Fruit fly (Drosophila melanogaster): Measurements from ENCODE around the gene Flacc.

Gene Flacc

DNA sequence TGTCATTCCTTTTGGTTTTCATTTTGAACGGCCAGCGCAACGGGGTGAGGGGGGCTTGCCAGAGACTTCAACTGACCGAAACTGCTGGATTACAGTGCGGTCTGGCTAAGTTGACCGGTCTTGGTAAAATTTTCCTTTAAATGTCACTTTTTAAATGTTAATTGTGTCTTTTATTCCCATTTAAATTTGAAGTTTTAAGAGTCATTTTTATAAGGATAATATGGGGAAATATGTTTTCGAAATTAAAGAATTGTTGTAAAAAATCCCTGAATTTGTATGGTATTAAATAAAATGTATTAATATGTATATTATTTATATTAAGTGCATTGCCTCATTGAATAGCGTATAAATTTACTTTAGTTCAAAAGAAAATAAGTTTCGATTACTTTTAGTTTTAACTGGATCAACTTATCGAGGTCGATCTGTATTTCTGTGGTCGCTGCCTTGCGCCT is 35.2 kb upstream of the Flacc start (continued):
- TF ChIP-seq cato (GFP tag; optimal IDR thresholded peaks at IDR 0.05; ENCODE audit: borderline replicate concordance), result no peak
- TF ChIP-seq mirr (GFP tag; optimal IDR thresholded peaks at IDR 0.05), result no peak
- no peak for TF ChIP-seq B-H2 (GFP tag; optimal IDR thresholded peaks at IDR 0.05)
- TF ChIP-seq ab (GFP tag; optimal IDR thresholded peaks at IDR 0.05), result no peak
- TF ChIP-seq slp2 (GFP tag; optimal IDR thresholded peaks at IDR 0.05), result no peak

DNA sequence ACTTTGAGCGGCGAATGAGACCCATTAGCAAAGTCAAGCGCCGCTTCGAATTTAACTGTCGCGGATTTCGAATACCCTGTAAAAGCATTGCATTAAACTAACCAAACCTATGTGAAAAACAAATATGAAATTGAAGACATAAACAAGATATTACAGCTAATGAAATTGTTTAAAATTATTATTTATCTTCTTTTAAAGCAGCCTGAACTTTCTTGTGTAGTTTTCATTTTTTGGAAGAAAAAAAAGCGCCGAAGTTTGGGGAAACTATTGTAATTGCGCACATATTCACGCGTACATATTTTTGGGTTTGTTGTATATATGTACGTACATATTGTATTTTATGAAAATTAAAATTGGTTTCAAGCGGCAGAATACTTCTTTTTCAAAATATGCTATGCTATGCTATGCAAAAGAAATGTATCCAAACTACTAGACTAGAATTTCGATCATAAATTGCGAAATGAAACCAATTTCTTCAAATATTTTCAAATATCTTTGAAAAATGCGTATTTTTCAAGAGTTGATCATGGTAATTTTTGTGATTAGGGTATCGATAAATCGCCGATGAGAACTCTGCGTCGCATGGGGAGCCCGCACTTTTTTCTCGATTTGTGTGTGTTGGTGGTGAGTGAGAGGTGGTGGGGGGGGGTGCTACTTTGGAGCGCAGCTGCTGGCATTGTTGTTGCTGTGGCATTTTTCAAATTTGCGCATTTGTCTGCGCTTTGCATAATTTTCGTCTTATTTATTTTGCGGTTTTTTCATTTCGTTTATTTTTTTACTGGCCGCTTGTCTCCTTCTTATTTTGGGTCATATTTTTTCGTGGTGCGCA is 33.1 kb upstream of the Flacc start:
- TF ChIP-seq Bgb (GFP tag; IDR thresholded peaks at IDR 0.05; ENCODE audit: partially characterized antibody) (no peak), D19B (GFP tag; optimal IDR thresholded peaks at IDR 0.05) (peak; percentile 29), chinmo (GFP tag; IDR thresholded peaks at IDR 0.05; ENCODE audit: partially characterized antibody) (0 out of 4 replicates have a peak, but pooled peaks have one; percentile 48), Drgx (GFP tag; IDR thresholded peaks at IDR 0.05) (peak; percentile 30; the same call in 1 of the 2 replicates), Lhr (GFP tag; optimal IDR thresholded peaks at IDR 0.05) (no peak), jumu (GFP tag; optimal IDR thresholded peaks at IDR 0.05) (no peak), row (GFP tag; IDR thresholded peaks at IDR 0.05) (peak; percentile 24; the same call in 1 of the 3 replicates), Atf6 (GFP tag; IDR thresholded peaks at IDR 0.05) (no peak), kay (GFP tag; optimal IDR thresholded peaks at IDR 0.05) (no peak), Lpt (GFP tag; optimal IDR thresholded peaks at IDR 0.05) (no peak), chn (GFP tag; optimal IDR thresholded peaks at IDR 0.05) (no peak), dm (GFP tag; optimal IDR thresholded peaks at IDR 0.05) (no peak), crp (GFP tag; optimal IDR thresholded peaks at IDR 0.05) (no peak), CG18262 (tag; optimal IDR thresholded peaks at IDR 0.05) (peak; percentile 6), ash1 (GFP tag; optimal IDR thresholded peaks at IDR 0.05) (no peak), sens (GFP tag) (peak; percentile 68), crol (GFP tag; IDR thresholded peaks at IDR 0.05) (peak; percentile 60), bsh (GFP tag; optimal IDR thresholded peaks at IDR 0.05) (no peak), CG3726 (GFP tag; IDR thresholded peaks at IDR 0.05) (no peak), Bteb2 (GFP tag; optimal IDR thresholded peaks at IDR 0.05) (no peak), tx (GFP tag; optimal IDR thresholded peaks at IDR 0.05) (no peak), Dip3 (GFP tag; optimal IDR thresholded peaks at IDR 0.05) (no peak)

DNA sequence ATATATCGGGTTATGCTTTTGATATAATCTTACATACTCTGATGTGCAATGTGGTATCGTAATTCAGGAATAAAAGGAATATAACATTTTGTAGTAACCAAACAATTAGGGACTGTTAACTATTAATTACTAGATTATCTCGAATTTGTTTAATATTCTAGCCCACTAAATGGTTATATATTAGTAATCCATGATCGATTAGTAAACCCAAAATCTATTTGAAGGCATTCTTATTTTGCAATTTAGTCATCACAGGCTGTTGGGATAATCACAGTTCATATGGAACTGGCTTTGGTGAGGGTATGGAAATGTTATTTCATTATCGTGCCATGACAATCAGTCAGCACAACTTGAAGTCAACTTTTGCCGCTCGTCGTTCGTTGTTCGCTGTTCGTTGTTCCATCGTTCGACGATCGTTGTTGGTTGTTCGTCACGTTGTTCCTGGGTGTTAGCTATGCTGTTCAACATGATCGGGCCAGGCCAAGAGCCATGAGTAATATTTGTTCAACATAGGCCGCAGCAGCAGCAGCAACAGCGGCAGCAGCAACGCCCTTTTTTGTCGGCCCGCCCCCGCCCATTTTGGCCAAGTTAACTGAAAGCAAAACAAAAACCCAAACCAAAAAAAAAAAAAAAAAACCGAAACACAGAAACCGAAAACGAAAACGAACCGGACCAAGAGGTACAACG is 32.4 kb upstream of the Flacc start:
- TF ChIP-seq chinmo (GFP tag; IDR thresholded peaks at IDR 0.05; ENCODE audit: partially characterized antibody) (peak; percentile 63; the same call in 1 of the 4 replicates), Abd-B (GFP tag; optimal IDR thresholded peaks at IDR 0.05) (no peak), Deaf1 (tag; optimal IDR thresholded peaks at IDR 0.05) (peak; percentile 40), gem (tag; optimal IDR thresholded peaks at IDR 0.05) (peak; percentile 4), kni (GFP tag; optimal IDR thresholded peaks at IDR 0.05) (peak; percentile 1), Adf1 (GFP tag; IDR thresholded peaks at IDR 0.05) (peak; percentile 62), nmo (GFP tag; optimal IDR thresholded peaks at IDR 0.05) (no peak), CG5180 (GFP tag; optimal IDR thresholded peaks at IDR 0.05) (peak; percentile 92), CG6175 (GFP tag; IDR thresholded peaks at IDR 0.05) (peak; percentile 46; the same call in 1 of the 3 replicates), nom (GFP tag; optimal IDR thresholded peaks at IDR 0.05) (peak; percentile 20)
